Fruit fly (Drosophila melanogaster): ENCODE measurements around the gene CG14995.

DNA sequence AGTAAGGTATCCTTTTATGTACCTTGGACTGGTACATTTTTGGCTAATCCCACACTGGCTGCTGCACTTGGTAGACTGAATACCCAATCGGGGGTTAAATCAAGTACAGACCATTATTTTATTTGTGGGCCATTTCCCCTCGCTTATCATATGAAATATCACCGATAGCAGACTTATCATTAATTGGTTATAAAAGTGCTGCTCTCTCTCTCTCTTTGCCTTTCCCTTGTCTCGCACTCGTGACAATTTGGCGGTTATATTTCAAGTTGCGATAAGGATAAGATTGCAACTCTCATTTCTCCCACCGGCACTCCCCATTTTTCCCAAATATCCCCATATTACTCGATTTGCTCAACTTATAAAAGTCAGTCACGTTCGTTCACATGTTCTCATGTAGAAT lies 12.6 kb upstream of the CG14995 start:
- TF ChIP-seq Smox (GFP tag; optimal IDR thresholded peaks at IDR 0.05) (no peak), CG6792 (GFP tag; optimal IDR thresholded peaks at IDR 0.05) (no peak), fd59A (GFP tag; optimal IDR thresholded peaks at IDR 0.05) (no peak), CG11294 (GFP tag; IDR thresholded peaks at IDR 0.05) (no peak), Eip75B (GFP tag; optimal IDR thresholded peaks at IDR 0.05) (no peak), Hr4 (GFP tag; optimal IDR thresholded peaks at IDR 0.05) (no peak), Hr38 (GFP tag; optimal IDR thresholded peaks at IDR 0.05) (no peak), esn (GFP tag; optimal IDR thresholded peaks at IDR 0.05) (no peak), cyc (GFP tag; optimal IDR thresholded peaks at IDR 0.05) (no peak)
